Worm (Caenorhabditis elegans): ENCODE results near the gene hlh-12.

hlh-12 gene

DNA sequence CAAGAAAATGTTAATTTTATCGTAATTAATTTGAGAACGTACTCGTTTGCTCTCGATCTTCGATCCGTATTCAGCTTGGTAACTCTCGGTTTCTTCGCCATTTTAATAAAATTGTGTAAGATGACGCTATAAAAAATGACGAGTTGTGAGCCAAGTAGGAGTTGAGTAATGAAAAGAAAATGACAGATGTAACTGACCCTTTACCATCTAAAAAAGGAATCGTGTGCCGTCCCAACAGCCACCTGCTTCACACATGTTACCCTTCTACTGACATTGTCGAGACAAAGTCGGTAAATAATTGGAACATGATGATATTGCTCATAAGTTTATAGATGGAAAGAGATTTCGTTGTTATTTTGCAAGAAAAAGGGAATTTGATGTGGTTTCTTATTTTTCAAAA, at the start of gene hlh-12:
TSS of gene hlh-12 (minus strand) at position 101 of the 400 bp plus-strand sequence.
- TF ChIP-seq ama-1 (optimal IDR thresholded peaks at IDR 0.05) (no peak), nhr-237 (tag; optimal IDR thresholded peaks at IDR 0.05) (no peak), nhr-25 (tag; optimal IDR thresholded peaks at IDR 0.05) (no peak)

DNA sequence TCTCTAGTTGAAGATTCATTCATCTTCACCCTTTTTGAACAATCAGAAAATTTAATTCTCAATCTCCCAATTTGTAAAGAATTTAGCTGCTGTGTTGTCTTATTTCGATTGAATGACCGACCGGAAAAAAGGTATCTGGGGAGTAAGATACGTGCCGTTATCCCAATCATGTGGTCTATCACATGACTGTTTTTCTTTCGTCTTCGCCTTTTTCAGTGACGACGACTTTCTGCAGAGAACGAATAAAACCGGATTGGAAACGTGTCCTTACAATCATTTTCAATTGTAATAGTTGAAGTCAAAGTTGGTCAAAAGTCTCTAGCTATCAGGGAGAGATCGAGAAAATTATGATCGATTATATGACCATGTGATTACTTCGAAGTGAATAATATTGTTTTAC, 49.8 kb upstream of the hlh-12 start:
- TF ChIP-seq nhr-43 (tag; optimal IDR thresholded peaks at IDR 0.05; ENCODE audit: poor library complexity, severe bottlenecking) (peak; percentile 96), mdl-1 (tag; optimal IDR thresholded peaks at IDR 0.05) (peak; percentile 35), daf-12 (tag; optimal IDR thresholded peaks at IDR 0.05) (peak; percentile 18), elt-3 (tag; optimal IDR thresholded peaks at IDR 0.05) (peak in 1 of 3 experiments; percentile 22), nhr-25 (tag; optimal IDR thresholded peaks at IDR 0.05) (peak; percentile 92), nhr-23 (tag; optimal IDR thresholded peaks at IDR 0.05) (peak; percentile 95), snpc-4 (tag; optimal IDR thresholded peaks at IDR 0.05) (no peak), ama-1 (optimal IDR thresholded peaks at IDR 0.05) (peak; percentile 36), lsy-12 (tag; optimal IDR thresholded peaks at IDR 0.05) (peak; percentile 55), ZK546.5 (tag; optimal IDR thresholded peaks at IDR 0.05) (no peak), nhr-237 (tag; optimal IDR thresholded peaks at IDR 0.05) (no peak), tbx-2 (tag; optimal IDR thresholded peaks at IDR 0.05) (peak; percentile 41), nfya-1 (tag; optimal IDR thresholded peaks at IDR 0.05; ENCODE audit: insufficient read depth) (peak; percentile 9), lin-15B (tag; optimal IDR thresholded peaks at IDR 0.05) (no peak), skn-1 (tag; optimal IDR thresholded peaks at IDR 0.05) (no peak)

DNA sequence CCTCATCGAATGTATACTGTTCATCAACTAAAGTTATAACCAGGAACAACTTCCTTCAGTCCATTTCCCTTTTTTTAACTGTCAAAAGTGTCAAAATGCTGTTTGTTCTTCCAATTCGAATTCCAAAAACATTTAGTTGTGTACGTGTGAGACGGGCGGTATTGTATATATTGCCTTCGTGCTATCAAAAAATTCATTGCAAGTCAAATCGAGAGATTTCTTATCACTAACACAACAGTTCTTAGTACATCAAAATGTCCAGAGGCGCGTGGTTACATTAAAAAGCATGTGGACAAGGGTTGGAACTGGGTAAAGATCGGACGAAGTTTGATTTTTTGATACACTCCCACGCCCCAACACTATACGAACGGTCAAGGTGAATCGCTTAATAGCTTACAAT, 49.1 kb upstream of the hlh-12 start:
- TF ChIP-seq nhr-43 (tag; optimal IDR thresholded peaks at IDR 0.05; ENCODE audit: poor library complexity, severe bottlenecking) (peak; percentile 87), nfya-1 (tag; optimal IDR thresholded peaks at IDR 0.05; ENCODE audit: insufficient read depth) (peak; percentile 15), pqm-1 (tag; optimal IDR thresholded peaks at IDR 0.05) (peak; percentile 80), mdl-1 (tag; optimal IDR thresholded peaks at IDR 0.05) (peak; percentile 12), snpc-4 (tag; optimal IDR thresholded peaks at IDR 0.05) (no peak), R02D3.7 (tag; optimal IDR thresholded peaks at IDR 0.05) (no peak), elt-2 (tag; optimal IDR thresholded peaks at IDR 0.05) (peak; percentile 94), nhr-25 (tag; optimal IDR thresholded peaks at IDR 0.05) (peak; percentile 32), pha-4 (tag; optimal IDR thresholded peaks at IDR 0.05) (peak; percentile 51), mml-1 (tag; optimal IDR thresholded peaks at IDR 0.05) (no peak), ceh-28 (tag; optimal IDR thresholded peaks at IDR 0.05) (no peak), jun-1 (tag; optimal IDR thresholded peaks at IDR 0.05) (peak; percentile 53), lsy-12 (tag; optimal IDR thresholded peaks at IDR 0.05) (no peak), nhr-23 (tag; optimal IDR thresholded peaks at IDR 0.05) (peak; percentile 34), unc-62 (GFP tag; optimal IDR thresholded peaks at IDR 0.05) (peak; percentile 20), nhr-67 (tag; optimal IDR thresholded peaks at IDR 0.05) (no peak)

- TF ChIP-seq ceh-9 (tag; optimal IDR thresholded peaks at IDR 0.05) (no peak), pha-4 (tag; optimal IDR thresholded peaks at IDR 0.05) (peak; percentile 68), ama-1 (optimal IDR thresholded peaks at IDR 0.05) (peak; percentile 74), hmg-11 (tag; optimal IDR thresholded peaks at IDR 0.05) (no peak), nhr-25 (tag; optimal IDR thresholded peaks at IDR 0.05) (peak; percentile 87), snpc-4 (tag; optimal IDR thresholded peaks at IDR 0.05) (no peak), ztf-4 (tag; optimal IDR thresholded peaks at IDR 0.05) (peak; percentile 19), unc-62 (GFP tag; optimal IDR thresholded peaks at IDR 0.05) (peak; percentile 79), lin-39 (tag; optimal IDR thresholded peaks at IDR 0.05) (no peak), pqm-1 (tag; optimal IDR thresholded peaks at IDR 0.05) (peak; percentile 97), mml-1 (tag; optimal IDR thresholded peaks at IDR 0.05) (peak; percentile 48), egl-27 (tag; optimal IDR thresholded peaks at IDR 0.05) (peak; percentile 81), eor-1 (tag; optimal IDR thresholded peaks at IDR 0.05) (no peak), aly-2 (tag; optimal IDR thresholded peaks at IDR 0.05) (no peak), nhr-67 (tag; optimal IDR thresholded peaks at IDR 0.05) (no peak), daf-12 (tag; optimal IDR thresholded peaks at IDR 0.05) (peak; percentile 8), ceh-28 (tag; optimal IDR thresholded peaks at IDR 0.05) (peak; percentile 64), nhr-43 (tag; optimal IDR thresholded peaks at IDR 0.05; ENCODE audit: poor library complexity, severe bottlenecking) (peak; percentile 92), nhr-28 (tag; optimal IDR thresholded peaks at IDR 0.05) (peak; percentile 33), elt-2 (tag; optimal IDR thresholded peaks at IDR 0.05) (peak; percentile 100), sea-2 (GFP tag; optimal IDR thresholded peaks at IDR 0.05) (no peak), tbx-2 (tag; optimal IDR thresholded peaks at IDR 0.05) (peak; percentile 78), unc-39 (tag; optimal IDR thresholded peaks at IDR 0.05) (no peak), lsy-12 (tag; optimal IDR thresholded peaks at IDR 0.05) (peak; percentile 78), nhr-76 (tag; optimal IDR thresholded peaks at IDR 0.05) (peak; percentile 23), mdl-1 (tag; optimal IDR thresholded peaks at IDR 0.05) (peak; percentile 86), egl-5 (tag; optimal IDR thresholded peaks at IDR 0.05) (peak; percentile 53), skn-1 (tag; optimal IDR thresholded peaks at IDR 0.05) (no peak), jun-1 (tag; optimal IDR thresholded peaks at IDR 0.05) (peak; percentile 95), nhr-237 (tag; optimal IDR thresholded peaks at IDR 0.05) (no peak), nhr-77 (tag; optimal IDR thresholded peaks at IDR 0.05) (peak; percentile 57), nhr-23 (tag; optimal IDR thresholded peaks at IDR 0.05) (peak; percentile 83), zag-1 (tag; optimal IDR thresholded peaks at IDR 0.05) (no peak), lin-15B (tag; optimal IDR thresholded peaks at IDR 0.05) (no peak), nfya-1 (tag; optimal IDR thresholded peaks at IDR 0.05; ENCODE audit: insufficient read depth) (peak; percentile 70), nhr-11 (tag; optimal IDR thresholded peaks at IDR 0.05) (peak; percentile 89), fos-1 (tag; optimal IDR thresholded peaks at IDR 0.05) (peak; percentile 59), R02D3.7 (tag; optimal IDR thresholded peaks at IDR 0.05) (peak; percentile 48), fkh-10 (GFP tag; optimal IDR thresholded peaks at IDR 0.05) (no peak), nhr-12 (tag; optimal IDR thresholded peaks at IDR 0.05) (no peak), elt-3 (tag; optimal IDR thresholded peaks at IDR 0.05) (peak; percentile 25 to 95 (median 30))
These were observed 48.4 kb upstream of the hlh-12 start for ce11 chrIV:8527598-8528012.

Data from whole organism, L3 larva.